Worm (Caenorhabditis elegans): ENCODE data around the gene sri-2.

DNA sequence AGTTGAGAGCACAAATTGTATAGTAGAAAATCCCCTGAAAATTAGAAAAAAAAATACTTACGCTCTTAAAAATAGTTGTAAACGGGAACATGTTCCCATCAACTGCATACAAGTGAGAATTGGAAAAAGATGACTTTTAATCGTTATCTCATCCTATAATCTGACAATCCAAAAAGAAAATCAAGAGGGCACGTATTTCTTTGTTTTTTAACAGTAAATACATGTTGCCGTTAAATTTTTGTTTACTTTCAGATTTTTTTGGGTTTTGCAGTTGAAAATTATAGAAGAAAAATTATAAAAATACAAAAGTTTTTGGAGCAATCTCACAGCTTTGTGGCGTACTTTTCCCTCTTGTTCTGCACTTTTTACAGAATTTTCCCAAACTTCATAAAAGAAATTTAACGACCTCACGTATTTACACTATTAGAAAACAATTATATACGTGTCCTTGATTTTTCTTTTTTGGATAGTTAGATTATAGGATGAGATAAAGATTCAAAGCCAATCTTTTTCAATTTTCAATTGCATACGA, 31.7 kb upstream of the sri-2 start, which contains the start of the genes C06C6.9 and C06C6.8:
- TF ChIP-seq ztf-11 (tag; optimal IDR thresholded peaks at IDR 0.05) (no peak), snpc-4 (tag; optimal IDR thresholded peaks at IDR 0.05) (no peak), unc-39 (tag; optimal IDR thresholded peaks at IDR 0.05) (no peak), nhr-28 (tag; optimal IDR thresholded peaks at IDR 0.05) (no peak), lsy-2 (tag; optimal IDR thresholded peaks at IDR 0.05) (no peak)

All from whole organism, mixed stage, embryonic.